Fruit fly (Drosophila melanogaster): ENCODE measurements around the gene pie.

Gene pie

dm6 chr2L:10466865-10467270 lies 44.3 kb upstream of the pie start (continued):
- TF ChIP-seq phol (tag; optimal IDR thresholded peaks at IDR 0.05) = peak; percentile 84
- TF ChIP-seq CG12104 (GFP tag; optimal IDR thresholded peaks at IDR 0.05) = peak; percentile 57
- no peak for TF ChIP-seq Deaf1 (tag; optimal IDR thresholded peaks at IDR 0.05)
- peak; percentile 36 for TF ChIP-seq TFAM (GFP tag; optimal IDR thresholded peaks at IDR 0.05)
- TF ChIP-seq B-H2 (GFP tag; optimal IDR thresholded peaks at IDR 0.05) = no peak
- peak; percentile 36 for TF ChIP-seq CG15514 (GFP tag; optimal IDR thresholded peaks at IDR 0.05)
- peak; percentile 23 for TF ChIP-seq CG8281 (tag; optimal IDR thresholded peaks at IDR 0.05)
- no peak for TF ChIP-seq caup (GFP tag; optimal IDR thresholded peaks at IDR 0.05; ENCODE audit: severe bottlenecking)
- no peak for TF ChIP-seq Awh (GFP tag; IDR thresholded peaks at IDR 0.05)
- no peak for TF ChIP-seq CG16779 (GFP tag; IDR thresholded peaks at IDR 0.05)
- peak; percentile 88 for TF ChIP-seq CG18262 (tag; optimal IDR thresholded peaks at IDR 0.05)
- TF ChIP-seq CG12659 (GFP tag; optimal IDR thresholded peaks at IDR 0.05) = peak; percentile 57
- no peak for TF ChIP-seq CG11247 (GFP tag; IDR thresholded peaks at IDR 0.05)
- TF ChIP-seq CG17829 (tag; optimal IDR thresholded peaks at IDR 0.05) = peak; percentile 75
- TF ChIP-seq zen (tag; optimal IDR thresholded peaks at IDR 0.05) = peak; percentile 16
- TF ChIP-seq Hr51 (GFP tag; optimal IDR thresholded peaks at IDR 0.05) = no peak
- no peak; the same call in 1 of the 2 replicates for TF ChIP-seq slbo (GFP tag; IDR thresholded peaks at IDR 0.05)
- 0 out of 3 replicates have a peak, but pooled peaks have one; percentile 5 for TF ChIP-seq CG2889 (GFP tag; IDR thresholded peaks at IDR 0.05)
- TF ChIP-seq sug (tag; optimal IDR thresholded peaks at IDR 0.05) = no peak
- no peak for TF ChIP-seq CG10565 (GFP tag; optimal IDR thresholded peaks at IDR 0.05)
- TF ChIP-seq HHEX (GFP tag; optimal IDR thresholded peaks at IDR 0.05) = peak; percentile 53
- peak; percentile 78 for TF ChIP-seq Xrp1 (GFP tag; IDR thresholded peaks at IDR 0.05)
- TF ChIP-seq wor (GFP tag; IDR thresholded peaks at IDR 0.05) = 0 out of 2 replicates have a peak, but pooled peaks have one; percentile 46
- peak; percentile 57 for TF ChIP-seq CG16815 (GFP tag; optimal IDR thresholded peaks at IDR 0.05)
- TF ChIP-seq MTF-1 (GFP tag; optimal IDR thresholded peaks at IDR 0.05; ENCODE audit: borderline replicate concordance) = no peak
- TF ChIP-seq CG9797 (GFP tag; optimal IDR thresholded peaks at IDR 0.05) = no peak
- peak; percentile 86 for TF ChIP-seq CG2712 (tag; optimal IDR thresholded peaks at IDR 0.05)
- TF ChIP-seq CG13424 (tag; optimal IDR thresholded peaks at IDR 0.05) = peak; percentile 48
- TF ChIP-seq D19A (tag; optimal IDR thresholded peaks at IDR 0.05) = peak; percentile 64
- TF ChIP-seq NC2α (GFP tag; optimal IDR thresholded peaks at IDR 0.05) = peak; percentile 50
- TF ChIP-seq Oli (tag; optimal IDR thresholded peaks at IDR 0.05) = peak; percentile 76
- no peak for TF ChIP-seq toy (GFP tag; IDR thresholded peaks at IDR 0.05)
- TF ChIP-seq dmrt11E (tag; optimal IDR thresholded peaks at IDR 0.05) = peak; percentile 53
- TF ChIP-seq HmgD (GFP tag; optimal IDR thresholded peaks at IDR 0.05) = no peak
- TF ChIP-seq Taf1 (GFP tag; IDR thresholded peaks at IDR 0.05) = no peak
- peak in 1 of 3 experiments; percentile 74 for TF ChIP-seq lola (GFP tag; optimal IDR thresholded peaks at IDR 0.05)
- no peak for TF ChIP-seq CG8290 (GFP tag; optimal IDR thresholded peaks at IDR 0.05)
- no peak for TF ChIP-seq CG8290 (tag; optimal IDR thresholded peaks at IDR 0.05)
- peak; percentile 20; the same call in 1 of the 2 replicates for TF ChIP-seq Atf6 (GFP tag; IDR thresholded peaks at IDR 0.05)
- TF ChIP-seq grau (tag; optimal IDR thresholded peaks at IDR 0.05) = peak; percentile 52
- TF ChIP-seq CG11723 (GFP tag; optimal IDR thresholded peaks at IDR 0.05) = peak; percentile 58
- TF ChIP-seq vnd (GFP tag; IDR thresholded peaks at IDR 0.05; ENCODE audit: partially characterized antibody) = no peak
- TF ChIP-seq CG13775 (GFP tag; optimal IDR thresholded peaks at IDR 0.05) = peak; percentile 62
- peak; percentile 57 for TF ChIP-seq Hsf (GFP tag; optimal IDR thresholded peaks at IDR 0.05)
- peak; percentile 62 for TF ChIP-seq CG8924 (tag; optimal IDR thresholded peaks at IDR 0.05)
- TF ChIP-seq CG17568 (GFP tag; optimal IDR thresholded peaks at IDR 0.05) = no peak
- peak; percentile 15 for TF ChIP-seq Usf (GFP tag; optimal IDR thresholded peaks at IDR 0.05)
- TF ChIP-seq Atf-2 (GFP tag; optimal IDR thresholded peaks at IDR 0.05) = peak; percentile 20
- no peak; the same call in 1 of the 2 replicates for TF ChIP-seq danr (GFP tag; IDR thresholded peaks at IDR 0.05)
- TF ChIP-seq cas (GFP tag; IDR thresholded peaks at IDR 0.05) = no peak
